Fruit fly (Drosophila melanogaster) Kc167 (cell line): ENCODE measurements around the gene CG14866.

ENCODE experiments used
- Sin3A ChIP-seq: fragments of >200 bp; optimal IDR thresholded peaks from 2 replicates; lab custom pipeline; 2018; ENCODE audit warnings: missing external identifiers
- h ChIP-seq: fragments of >200 bp; optimal IDR thresholded peaks from 3 replicates; lab custom pipeline; 2018; ENCODE audit warnings: missing external identifiers
- insv ChIP-seq: fragments of >200 bp; optimal IDR thresholded peaks from 3 replicates; lab custom pipeline; 2018; ENCODE audit warnings: missing external identifiers
- psq ChIP-seq: fragments of >200 bp; optimal IDR thresholded peaks from 2 replicates; lab custom pipeline; 2017; ENCODE audit warnings: missing external identifiers
- ttk ChIP-seq: sonication (Bioruptor generic); optimal IDR thresholded peaks from 2 replicates; lab custom pipeline; 2017; ENCODE audit warnings: missing external identifiers

dm6 chr3R:15339111-15339510 is 22.8 kb downstream of the CG14866 start:
- no peak for TF ChIP-seq Sin3A
- no peak for TF ChIP-seq ttk (lab: Kevin White, UChicago)
- TF ChIP-seq psq (lab: Kevin White, UChicago) = no peak
- TF ChIP-seq h = no peak
- TF ChIP-seq insv (lab: Kevin White, UChicago) = no peak
